Worm (Caenorhabditis elegans) whole organism, late embryonic: ENCODE measurements around the gene pha-4.

Experiments used
- C08G9.2 ChIP-seq: sonication (generic microtip); optimal IDR thresholded peaks from 2 replicates; lab custom pipeline; 2016; ENCODE audit warnings: mild to moderate bottlenecking, missing genetic modification characterization, moderate library complexity, missing compliant biosample characterization
- C38D4.7 ChIP-seq: fragments of 200-800 bp; sonication (Bioruptor generic); optimal IDR thresholded peaks from 2 replicates; lab custom pipeline; 2018; ENCODE audit warnings: mild to moderate bottlenecking, missing genetic modification characterization, moderate library complexity, missing compliant biosample characterization
- F13H6.1 ChIP-seq: sonication (generic microtip); optimal IDR thresholded peaks from 2 replicates; lab custom pipeline; 2016; ENCODE audit warnings: missing genetic modification characterization, missing compliant biosample characterization
- K09A11.1 ChIP-seq: sonication (generic microtip); optimal IDR thresholded peaks from 2 replicates; lab custom pipeline; 2017; ENCODE audit warnings: antibody characterized with exemption, mild to moderate bottlenecking, missing genetic modification characterization, missing compliant biosample characterization; ENCODE audit not compliant: insufficient read depth
- Y22D7AL.16 ChIP-seq: sonication (generic microtip); optimal IDR thresholded peaks from 2 replicates; lab custom pipeline; 2016; ENCODE audit warnings: missing genetic modification characterization, missing compliant biosample characterization
- ahr-1 ChIP-seq: sonication (generic microtip); optimal IDR thresholded peaks from 2 replicates; lab custom pipeline; 2016; ENCODE audit warnings: missing genetic modification characterization, missing compliant biosample characterization
- ama-1 ChIP-seq: fragments of 150-350 bp; optimal IDR thresholded peaks from 2 replicates; lab custom pipeline; 2014
- ceh-18 ChIP-seq: sonication (generic microtip); optimal IDR thresholded peaks from 2 replicates; lab custom pipeline; 2016; ENCODE audit warnings: missing genetic modification characterization, missing compliant biosample characterization
- ceh-19 ChIP-seq: fragments of 200-800 bp; sonication (Bioruptor generic); optimal IDR thresholded peaks from 2 replicates; lab custom pipeline; 2018; ENCODE audit warnings: mild to moderate bottlenecking, missing genetic modification characterization, missing compliant biosample characterization
- ceh-2 ChIP-seq: sonication (generic microtip); optimal IDR thresholded peaks from 2 replicates; lab custom pipeline; 2016; ENCODE audit warnings: missing genotype, missing genetic modification characterization, missing compliant biosample characterization
- ceh-22 ChIP-seq: sonication (generic microtip); optimal IDR thresholded peaks from 2 replicates; lab custom pipeline; 2017; ENCODE audit warnings: missing biosample characterization, missing genetic modification characterization
- ceh-24 ChIP-seq: sonication (generic microtip); optimal IDR thresholded peaks from 2 replicates; lab custom pipeline; 2016; ENCODE audit warnings: mild to moderate bottlenecking, missing genetic modification characterization, missing compliant biosample characterization
- ceh-34 ChIP-seq: sonication (generic microtip); optimal IDR thresholded peaks from 2 replicates; lab custom pipeline; 2016; ENCODE audit warnings: mild to moderate bottlenecking, missing genetic modification characterization, missing compliant biosample characterization
- ceh-48 ChIP-seq: sonication (generic microtip); optimal IDR thresholded peaks from 2 replicates; lab custom pipeline; 2016; ENCODE audit warnings: missing genetic modification characterization, inconsistent platforms, missing compliant biosample characterization
- ceh-9 ChIP-seq: sonication (generic microtip); optimal IDR thresholded peaks from 2 replicates; lab custom pipeline; 2016; ENCODE audit warnings: mild to moderate bottlenecking, missing genetic modification characterization, inconsistent platforms, missing compliant biosample characterization
- che-1 ChIP-seq: sonication (generic microtip); optimal IDR thresholded peaks from 2 replicates; lab custom pipeline; 2016; ENCODE audit warnings: mild to moderate bottlenecking, missing genetic modification characterization, missing compliant biosample characterization
- dmd-4 ChIP-seq: sonication (generic microtip); optimal IDR thresholded peaks from 2 replicates; lab custom pipeline; 2016; ENCODE audit warnings: borderline replicate concordance, missing genetic modification characterization, missing compliant biosample characterization
- ets-4 ChIP-seq: sonication (generic microtip); optimal IDR thresholded peaks from 2 replicates; lab custom pipeline; 2016; ENCODE audit warnings: missing genetic modification characterization, missing compliant biosample characterization
- eyg-1 ChIP-seq: sonication (generic microtip); optimal IDR thresholded peaks from 2 replicates; lab custom pipeline; 2016; ENCODE audit warnings: missing genotype, missing genetic modification characterization, missing compliant biosample characterization
- fkh-10 ChIP-seq: fragments of 150-350 bp; optimal IDR thresholded peaks from 2 replicates; lab custom pipeline; 2014; ENCODE audit warnings: missing biosample characterization, missing genetic modification reagents, missing genetic modification characterization
- hlh-13 ChIP-seq: fragments of 200-800 bp; sonication (Bioruptor generic); optimal IDR thresholded peaks from 2 replicates; lab custom pipeline; 2018; ENCODE audit warnings: mild to moderate bottlenecking, missing genetic modification characterization, missing compliant biosample characterization
- hlh-15 ChIP-seq: sonication (generic microtip); optimal IDR thresholded peaks from 2 replicates; lab custom pipeline; 2016; ENCODE audit warnings: missing genetic modification characterization, missing compliant biosample characterization
- hlh-6 ChIP-seq: sonication (generic microtip); optimal IDR thresholded peaks from 2 replicates; lab custom pipeline; 2016; ENCODE audit warnings: missing genotype, missing genetic modification characterization, missing compliant biosample characterization
- hlh-8 ChIP-seq: sonication (generic microtip); optimal IDR thresholded peaks from 2 replicates; lab custom pipeline; 2016; ENCODE audit warnings: missing genotype, missing genetic modification characterization, missing compliant biosample characterization
- lim-6 ChIP-seq: sonication (generic microtip); optimal IDR thresholded peaks from 2 replicates; lab custom pipeline; 2016; ENCODE audit warnings: missing genetic modification characterization, missing compliant biosample characterization
- madf-2 ChIP-seq: sonication (generic microtip); optimal IDR thresholded peaks from 2 replicates; lab custom pipeline; 2017; ENCODE audit warnings: missing genetic modification characterization, missing compliant biosample characterization
- mec-3 ChIP-seq: sonication (generic microtip); optimal IDR thresholded peaks from 2 replicates; lab custom pipeline; 2016; ENCODE audit warnings: borderline replicate concordance, missing genetic modification characterization, missing compliant biosample characterization
- nfya-1 ChIP-seq: sonication (generic microtip); optimal IDR thresholded peaks from 2 replicates; lab custom pipeline; 2017; ENCODE audit warnings: missing genetic modification characterization, mild to moderate bottlenecking, missing compliant biosample characterization, antibody characterized with exemption, moderate library complexity
- nhr-232 ChIP-seq: sonication (generic microtip); optimal IDR thresholded peaks from 2 replicates; lab custom pipeline; 2016; ENCODE audit warnings: missing genetic modification characterization, missing compliant biosample characterization
- npax-4 ChIP-seq: sonication (generic microtip); optimal IDR thresholded peaks from 2 replicates; lab custom pipeline; 2016; ENCODE audit warnings: missing genetic modification characterization, missing compliant biosample characterization
- odd-2 ChIP-seq: sonication (generic microtip); optimal IDR thresholded peaks from 2 replicates; lab custom pipeline; 2017; ENCODE audit warnings: antibody characterized with exemption, mild to moderate bottlenecking, missing genetic modification characterization, missing compliant biosample characterization
- pag-3 ChIP-seq: sonication (generic microtip); optimal IDR thresholded peaks from 2 replicates; lab custom pipeline; 2016; ENCODE audit warnings: missing compliant biosample characterization, missing genetic modification characterization, borderline replicate concordance
- pat-9 ChIP-seq: fragments of 200-800 bp; sonication (Bioruptor generic); optimal IDR thresholded peaks from 2 replicates; lab custom pipeline; 2018; ENCODE audit warnings: mild to moderate bottlenecking, missing genetic modification characterization, moderate library complexity, missing compliant biosample characterization
- pax-1 ChIP-seq: fragments of 150-350 bp; optimal IDR thresholded peaks from 2 replicates; lab custom pipeline; 2014; ENCODE audit warnings: missing biosample characterization, missing genetic modification characterization
- ref-2 ChIP-seq: sonication (generic microtip); optimal IDR thresholded peaks from 2 replicates; lab custom pipeline; 2016; ENCODE audit warnings: missing genetic modification characterization, missing compliant biosample characterization
- rnt-1 ChIP-seq: sonication (generic microtip); optimal IDR thresholded peaks from 2 replicates; lab custom pipeline; 2016; ENCODE audit warnings: missing genetic modification characterization, missing compliant biosample characterization
- sox-2 ChIP-seq: fragments of 200-800 bp; sonication (Bioruptor generic); IDR thresholded peaks from 2 replicates; pipeline ENCODE4 v1.3.6; 2022; ENCODE audit warnings: missing genetic modification reagents, missing genetic modification characterization, missing compliant biosample characterization
- sox-4 ChIP-seq: sonication (generic microtip); optimal IDR thresholded peaks from 2 replicates; lab custom pipeline; 2017; ENCODE audit warnings: mild to moderate bottlenecking, missing genetic modification characterization, inconsistent platforms, missing compliant biosample characterization
- syd-9 ChIP-seq: sonication (generic microtip); optimal IDR thresholded peaks from 2 replicates; lab custom pipeline; 2016; ENCODE audit warnings: mild to moderate bottlenecking, missing genetic modification characterization, moderate library complexity, missing compliant biosample characterization
- tbx-2 ChIP-seq: sonication (generic microtip); optimal IDR thresholded peaks from 2 replicates; lab custom pipeline; 2016; ENCODE audit warnings: missing genetic modification characterization, missing compliant biosample characterization
- unc-3 ChIP-seq, 2 experiments: fragments of 200-800 bp in 1 of 2; sonication (Bioruptor generic) in 1 of 2; sonication (generic microtip) in 1 of 2; conservative IDR thresholded peaks in 1 of 2; optimal IDR thresholded peaks in 1 of 2; 2 replicates each; pipeline versions ENCODE4 v1.3.6 to Lab custom; 2016 to 2022; ENCODE audit warnings: missing compliant biosample characterization in 2 of 2, missing genetic modification characterization in 2 of 2, missing genetic modification reagents in 1 of 2
- unc-55 ChIP-seq: sonication (generic microtip); optimal IDR thresholded peaks from 2 replicates; lab custom pipeline; 2017; ENCODE audit warnings: missing biosample characterization, missing genetic modification reagents, missing genetic modification characterization
- unc-86 ChIP-seq: sonication (generic microtip); optimal IDR thresholded peaks from 2 replicates; lab custom pipeline; 2016; ENCODE audit warnings: missing genetic modification characterization, missing compliant biosample characterization
- zip-5 ChIP-seq: sonication (generic microtip); optimal IDR thresholded peaks from 2 replicates; lab custom pipeline; 2016; ENCODE audit warnings: missing genetic modification characterization, missing compliant biosample characterization

pha-4 gene

DNA sequence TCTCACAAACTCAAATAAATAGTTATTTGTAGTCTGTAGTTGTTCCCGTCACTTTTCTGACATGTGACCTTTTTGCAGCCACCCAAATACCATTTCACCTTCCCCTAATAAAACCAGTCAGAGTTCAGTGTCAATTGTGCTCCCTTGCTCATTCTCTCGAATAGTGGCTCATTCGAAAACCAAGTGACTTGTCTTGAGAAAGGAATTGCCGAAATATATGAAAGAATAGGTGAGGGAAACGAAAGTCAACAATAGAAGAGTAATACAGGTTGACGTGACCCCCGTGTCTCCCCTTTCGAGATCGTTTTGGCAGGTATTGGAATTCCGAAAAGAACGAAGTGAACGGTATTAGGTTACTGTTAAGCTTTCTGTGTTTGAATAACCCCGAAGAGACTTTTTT lies 10.3 kb downstream of the pha-4 start:
- TF ChIP-seq ceh-34 (tag; lab: Kevin White, UChicago) (peak; percentile 64), zip-5 (tag; lab: Kevin White, UChicago) (no peak), ceh-2 (tag; lab: Kevin White, UChicago) (peak; percentile 11), fkh-10 (no peak), ets-4 (tag; lab: Kevin White, UChicago) (no peak), K09A11.1 (no peak)

DNA sequence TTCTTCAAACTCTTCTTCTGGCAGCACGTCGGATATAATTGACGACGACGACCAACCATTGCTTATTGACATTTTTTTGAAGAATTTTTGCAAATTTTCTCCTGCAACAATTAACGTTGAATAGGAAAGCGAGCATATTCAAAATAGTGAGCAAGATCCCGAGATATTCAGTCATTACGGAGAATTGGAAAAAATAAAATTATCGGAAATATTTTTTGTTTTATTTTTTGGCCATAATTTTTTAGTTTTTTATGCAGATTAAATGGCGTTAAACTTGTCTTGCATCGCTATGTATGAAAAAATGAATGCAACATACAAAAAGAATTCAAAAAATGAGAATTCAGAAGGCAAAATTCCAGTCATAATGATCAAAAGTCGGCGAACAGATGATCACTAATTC lies 17.2 kb downstream of the pha-4 start, which contains the start of gene elp-1:
Gene elp-1, minus strand, starts transcription at position 101 of the 400 bp plus-strand sequence.
- no peak for TF ChIP-seq ets-4 (tag; lab: Kevin White, UChicago)
- TF ChIP-seq ceh-48 (tag; lab: Kevin White, UChicago): no peak
- no peak for TF ChIP-seq ref-2 (tag; lab: Kevin White, UChicago)
- TF ChIP-seq pax-1: no peak
- no peak for TF ChIP-seq tbx-2 (tag; lab: Kevin White, UChicago)
- no peak for TF ChIP-seq unc-3 (GFP tag; conservative IDR thresholded peaks at IDR 0.05; lab: Robert Waterston, UW)
- TF ChIP-seq unc-3 (tag; optimal IDR thresholded peaks at IDR 0.05; lab: Kevin White, UChicago): no peak
- TF ChIP-seq ceh-19: no peak
- no peak for TF ChIP-seq nhr-232 (tag; lab: Kevin White, UChicago)
- TF ChIP-seq syd-9: no peak
- TF ChIP-seq unc-86 (tag; lab: Kevin White, UChicago): no peak
- TF ChIP-seq ahr-1 (tag; lab: Kevin White, UChicago): no peak
- TF ChIP-seq ceh-22 (tag; lab: Kevin White, UChicago): no peak

- no peak for TF ChIP-seq odd-2 (tag; lab: Kevin White, UChicago)
- no peak for TF ChIP-seq dmd-4 (tag; lab: Kevin White, UChicago)
- no peak for TF ChIP-seq ceh-19
- no peak for TF ChIP-seq F13H6.1 (tag; lab: Kevin White, UChicago)
- no peak for TF ChIP-seq hlh-8 (tag; lab: Kevin White, UChicago)
- no peak for TF ChIP-seq ceh-18 (tag; lab: Kevin White, UChicago)
- TF ChIP-seq nfya-1 (tag; lab: Kevin White, UChicago): no peak
- no peak for TF ChIP-seq sox-2 (GFP tag; lab: Robert Waterston, UW)
- no peak for TF ChIP-seq C08G9.2
- TF ChIP-seq C38D4.7: no peak
- no peak for TF ChIP-seq eyg-1 (tag; lab: Kevin White, UChicago)
- TF ChIP-seq pag-3: no peak
- no peak for TF ChIP-seq lim-6 (tag; lab: Kevin White, UChicago)
- no peak for TF ChIP-seq zip-5 (tag; lab: Kevin White, UChicago)
- TF ChIP-seq pat-9: no peak
- no peak for TF ChIP-seq fkh-10
- no peak for TF ChIP-seq sox-4
- TF ChIP-seq hlh-6 (tag; lab: Kevin White, UChicago): no peak
- TF ChIP-seq, all 69 proteins: peak for 0
These were observed 18.0 kb downstream of the pha-4 start for ce11 chrV:20770846-20771245.

DNA sequence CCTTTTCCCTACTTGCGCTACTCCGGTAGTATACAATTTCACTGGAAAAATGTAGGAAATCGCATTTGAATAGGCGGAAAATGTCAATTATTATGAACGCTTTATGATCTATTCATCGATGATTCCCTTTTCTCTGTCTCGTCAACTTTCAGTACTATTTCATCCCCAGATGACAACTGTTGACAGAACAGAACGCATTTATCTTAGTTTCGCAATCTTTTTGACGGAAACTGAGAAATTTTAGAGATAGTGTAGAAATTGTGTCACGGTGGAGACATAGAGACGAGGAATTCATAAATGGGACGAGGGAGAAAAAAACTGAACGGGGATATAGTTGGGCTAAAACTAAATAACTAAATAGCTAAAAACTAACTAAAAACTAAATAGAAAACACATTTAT lies 18.9 kb downstream of the pha-4 start:
- no peak for TF ChIP-seq ceh-22 (tag; lab: Kevin White, UChicago)
- TF ChIP-seq unc-55 (GFP tag; lab: Kevin White, UChicago): peak; percentile 99
- peak; percentile 7 for TF ChIP-seq ceh-18 (tag; lab: Kevin White, UChicago)
- TF ChIP-seq rnt-1: peak; percentile 31
- no peak for TF ChIP-seq Y22D7AL.16 (tag; lab: Kevin White, UChicago)

ce11 chrV:20773647-20774046 lies 20.8 kb downstream of the pha-4 start, which contains the start of gene F38A6.5:
TSS of gene F38A6.5 (minus strand) at chrV:20773747.
- TF ChIP-seq hlh-15 (tag; lab: Kevin White, UChicago) (no peak), ceh-24 (tag; lab: Kevin White, UChicago) (no peak), syd-9 (no peak), ahr-1 (tag; lab: Kevin White, UChicago) (no peak), npax-4 (no peak), ceh-22 (tag; lab: Kevin White, UChicago) (no peak), che-1 (tag; lab: Kevin White, UChicago) (no peak), dmd-4 (tag; lab: Kevin White, UChicago) (no peak), ama-1 (lab: Kevin White, UChicago) (no peak), C08G9.2 (no peak), mec-3 (no peak), tbx-2 (tag; lab: Kevin White, UChicago) (no peak), hlh-13 (GFP tag; lab: Kevin White, UChicago) (no peak), ceh-9 (tag; lab: Kevin White, UChicago) (no peak), zip-5 (tag; lab: Kevin White, UChicago) (no peak), unc-86 (tag; lab: Kevin White, UChicago) (no peak), madf-2 (no peak)
